Worm (Caenorhabditis elegans) whole organism, L4 larva: ENCODE measurements around the gene srh-111.
A peak's percentile ranks its signal among the peaks of the same experiment; 100 is the strongest.

ENCODE experiments used
- D1046.2 ChIP-seq: fragments of 200-800 bp; sonication (Bioruptor generic); IDR thresholded peaks from 2 replicates; pipeline ENCODE4 v1.3.6; 2022; ENCODE audit warnings: missing genetic modification characterization, missing compliant biosample characterization
- F10B5.3 ChIP-seq: sonication (generic microtip); optimal IDR thresholded peaks from 2 replicates; lab custom pipeline; 2016; ENCODE audit warnings: mild to moderate bottlenecking, missing genetic modification characterization, missing compliant biosample characterization
- F44E2.7 ChIP-seq: fragments of 200-800 bp; sonication (Bioruptor generic); IDR thresholded peaks from 2 replicates; pipeline ENCODE4 v2.1.2; 2022; ENCODE audit warnings: missing genetic modification characterization, missing compliant biosample characterization
- T20F7.1 ChIP-seq: fragments of 200-800 bp; sonication (Bioruptor generic); optimal IDR thresholded peaks from 2 replicates; lab custom pipeline; 2018; ENCODE audit warnings: mild to moderate bottlenecking, missing genetic modification characterization, missing compliant biosample characterization
- Y48G9A.11 ChIP-seq: fragments of 200-800 bp; sonication (Bioruptor generic); IDR thresholded peaks from 2 replicates; pipeline ENCODE4 v1.3.6; 2022; ENCODE audit warnings: missing genetic modification reagents, missing genetic modification characterization, missing compliant biosample characterization
- Y5F2A.4 ChIP-seq: fragments of 200-800 bp; sonication (Bioruptor generic); optimal IDR thresholded peaks from 2 replicates; lab custom pipeline; 2018; ENCODE audit warnings: mild to moderate bottlenecking, missing genetic modification characterization, missing compliant biosample characterization
- ZK546.5 ChIP-seq, 2 experiments: sonication (generic microtip); optimal IDR thresholded peaks; 2 replicates each; lab custom pipeline; 2017; ENCODE audit warnings: missing biosample characterization in 2 of 2, missing genetic modification characterization in 2 of 2
- aha-1 ChIP-seq: fragments of 150-350 bp; peaks from one replicate; lab custom pipeline; 2014; ENCODE audit warnings: missing biosample characterization, missing genetic modification characterization
- arid-1 ChIP-seq: fragments of 200-800 bp; sonication (Bioruptor generic); conservative IDR thresholded peaks from 2 replicates; pipeline ENCODE4 v1.3.6; 2022; ENCODE audit warnings: missing genetic modification reagents, missing genetic modification characterization, missing compliant biosample characterization
- ceh-32 ChIP-seq: sonication (generic microtip); optimal IDR thresholded peaks from 2 replicates; lab custom pipeline; 2016; ENCODE audit warnings: mild to moderate bottlenecking, missing genetic modification characterization, missing compliant biosample characterization; ENCODE audit not compliant: poor library complexity
- ceh-82 ChIP-seq: sonication (generic microtip); optimal IDR thresholded peaks from 2 replicates; lab custom pipeline; 2017; ENCODE audit warnings: missing biosample characterization, missing genetic modification characterization
- daf-12 ChIP-seq: fragments of 150-350 bp; optimal IDR thresholded peaks from 2 replicates; lab custom pipeline; 2014; ENCODE audit warnings: missing biosample characterization, missing genetic modification reagents, missing genetic modification characterization
- dmd-6 ChIP-seq: fragments of 200-800 bp; sonication (Bioruptor generic); IDR thresholded peaks from 2 replicates; pipeline ENCODE4 v1.3.6; 2022; ENCODE audit warnings: missing genetic modification reagents, missing genetic modification characterization, missing compliant biosample characterization
- dmd-8 ChIP-seq: fragments of 200-800 bp; sonication (Bioruptor generic); IDR thresholded peaks from 2 replicates; pipeline ENCODE4 v1.3.6; 2022; ENCODE audit warnings: missing genetic modification characterization, missing compliant biosample characterization
- dmd-9 ChIP-seq: fragments of 200-800 bp; sonication (Bioruptor generic); IDR thresholded peaks from 2 replicates; pipeline ENCODE4 v1.3.6; 2022; ENCODE audit warnings: missing genetic modification reagents, missing genetic modification characterization, missing compliant biosample characterization
- egl-27 ChIP-seq: sonication (generic microtip); optimal IDR thresholded peaks from 3 replicates; lab custom pipeline; 2017; ENCODE audit warnings: missing biosample characterization, missing genetic modification reagents, missing genetic modification characterization
- gei-8 ChIP-seq: fragments of 200-800 bp; sonication (Bioruptor generic); optimal IDR thresholded peaks from 2 replicates; lab custom pipeline; 2018; ENCODE audit warnings: mild to moderate bottlenecking, missing genetic modification characterization, missing compliant biosample characterization
- hif-1 ChIP-seq, 2 experiments: sonication (generic microtip); optimal IDR thresholded peaks; 2 replicates each; lab custom pipeline; 2016 to 2017; ENCODE audit warnings: missing compliant biosample characterization in 2 of 2, missing genetic modification characterization in 2 of 2, missing genetic modification reagents in 2 of 2, missing genotype in 2 of 2, mild to moderate bottlenecking in 1 of 2
- lin-13 ChIP-seq: fragments of 150-350 bp; optimal IDR thresholded peaks from 2 replicates; lab custom pipeline; 2014; ENCODE audit warnings: missing biosample characterization, missing genetic modification reagents, missing genetic modification characterization
- lin-15B ChIP-seq: fragments of 150-350 bp; sonication (generic microtip); optimal IDR thresholded peaks from 3 replicates; lab custom pipeline; 2014; ENCODE audit warnings: missing biosample characterization, missing genetic modification characterization
- lin-39 ChIP-seq: fragments of 150-350 bp; optimal IDR thresholded peaks from 2 replicates; lab custom pipeline; 2014; ENCODE audit warnings: missing biosample characterization, missing genetic modification reagents, missing genetic modification characterization
- lir-3 ChIP-seq: sonication (generic microtip); optimal IDR thresholded peaks from 2 replicates; lab custom pipeline; 2016; ENCODE audit warnings: mild to moderate bottlenecking, missing genetic modification characterization, missing compliant biosample characterization
- madf-9 ChIP-seq: fragments of 200-800 bp; sonication (Bioruptor generic); conservative IDR thresholded peaks from 2 replicates; pipeline ENCODE4 v1.3.6; 2022; ENCODE audit warnings: missing genetic modification reagents, missing genetic modification characterization, missing compliant biosample characterization
- mdl-1 ChIP-seq, 2 experiments: fragments of 150-350 bp in 1 of 2; sonication (generic microtip) in 1 of 2; optimal IDR thresholded peaks; 2 replicates each; lab custom pipeline; 2014 to 2017; ENCODE audit warnings: missing biosample characterization in 2 of 2, missing genetic modification characterization in 2 of 2
- mes-2 ChIP-seq: sonication (generic microtip); optimal IDR thresholded peaks from 2 replicates; lab custom pipeline; 2016; ENCODE audit warnings: missing genotype, mild to moderate bottlenecking, missing genetic modification characterization, missing compliant biosample characterization; ENCODE audit not compliant: poor library complexity, severe bottlenecking
- nhr-10 ChIP-seq: fragments of 150-350 bp; optimal IDR thresholded peaks from 2 replicates; lab custom pipeline; 2014; ENCODE audit warnings: missing biosample characterization, missing genetic modification characterization
- nhr-111 ChIP-seq: fragments of 200-800 bp; sonication (Bioruptor generic); optimal IDR thresholded peaks from 2 replicates; lab custom pipeline; 2018; ENCODE audit warnings: mild to moderate bottlenecking, missing genetic modification characterization, missing compliant biosample characterization
- nhr-237 ChIP-seq: sonication (generic microtip); optimal IDR thresholded peaks from 2 replicates; lab custom pipeline; 2017; ENCODE audit warnings: missing biosample characterization, missing genetic modification characterization
- nhr-25 ChIP-seq: sonication (generic microtip); optimal IDR thresholded peaks from 2 replicates; lab custom pipeline; 2017; ENCODE audit warnings: missing genetic modification characterization, mild to moderate bottlenecking, missing compliant biosample characterization, antibody characterized with exemption, moderate library complexity, borderline replicate concordance; ENCODE audit not compliant: insufficient read depth
- nhr-41 ChIP-seq: fragments of 200-800 bp; sonication (Bioruptor generic); IDR thresholded peaks from 2 replicates; pipeline ENCODE4 v1.3.6; 2022; ENCODE audit warnings: missing genetic modification reagents, missing genetic modification characterization, missing compliant biosample characterization
- nhr-6 ChIP-seq: fragments of 150-350 bp; optimal IDR thresholded peaks from 2 replicates; lab custom pipeline; 2014; ENCODE audit warnings: missing biosample characterization, missing genetic modification characterization
- nhr-76 ChIP-seq: fragments of 150-350 bp; optimal IDR thresholded peaks from 2 replicates; lab custom pipeline; 2014; ENCODE audit warnings: missing biosample characterization, missing genetic modification characterization
- nhr-77 ChIP-seq: fragments of 150-350 bp; optimal IDR thresholded peaks from 2 replicates; lab custom pipeline; 2014; ENCODE audit warnings: missing biosample characterization, missing genetic modification characterization
- pha-4 ChIP-seq, 2 experiments: fragments of 150-350 bp in 1 of 2; fragments of 200-800 bp in 1 of 2; sonication (Bioruptor generic) in 1 of 2; IDR thresholded peaks in 1 of 2; optimal IDR thresholded peaks in 1 of 2; 2 replicates each; pipeline versions ENCODE4 v1.3.6 to Lab custom; 2014 to 2022; ENCODE audit warnings: missing genetic modification characterization in 2 of 2, missing genetic modification reagents in 2 of 2, missing biosample characterization in 1 of 2, missing compliant biosample characterization in 1 of 2
- pqm-1 ChIP-seq: sonication (generic microtip); optimal IDR thresholded peaks from 2 replicates; lab custom pipeline; 2017; ENCODE audit warnings: missing biosample characterization, missing genetic modification characterization
- rbr-2 ChIP-seq: sonication (generic microtip); optimal IDR thresholded peaks from 2 replicates; lab custom pipeline; 2016; ENCODE audit warnings: missing genotype, missing genetic modification characterization, missing compliant biosample characterization
- set-16 ChIP-seq: fragments of 200-800 bp; sonication (Bioruptor generic); IDR thresholded peaks from 2 replicates; pipeline ENCODE4 v1.3.6; 2022; ENCODE audit warnings: missing genetic modification reagents, missing genetic modification characterization, missing compliant biosample characterization
- skn-1 ChIP-seq: fragments of 150-350 bp; optimal IDR thresholded peaks from 2 replicates; lab custom pipeline; 2014; ENCODE audit warnings: missing biosample characterization, missing genetic modification characterization
- spr-1 ChIP-seq: sonication (generic microtip); optimal IDR thresholded peaks from 2 replicates; lab custom pipeline; 2016; ENCODE audit warnings: mild to moderate bottlenecking, missing genetic modification characterization, missing compliant biosample characterization
- spr-3 ChIP-seq: fragments of 200-800 bp; sonication (Bioruptor generic); optimal IDR thresholded peaks from 2 replicates; lab custom pipeline; 2018; ENCODE audit warnings: mild to moderate bottlenecking, missing genetic modification characterization, missing compliant biosample characterization
- unc-130 ChIP-seq: sonication (generic microtip); optimal IDR thresholded peaks from 2 replicates; lab custom pipeline; 2016; ENCODE audit warnings: missing genetic modification reagents, missing genetic modification characterization, missing compliant biosample characterization
- unc-62 ChIP-seq, 3 experiments: fragments of 150-350 bp in 1 of 3; sonication (generic microtip); optimal IDR thresholded peaks in 2 of 3; peaks in 1 of 3; 1 replicate in 1 of 3; 2 replicates in 2 of 3; lab custom pipeline; 2014 to 2017; ENCODE audit warnings: missing biosample characterization in 3 of 3, missing genetic modification characterization in 3 of 3, missing genetic modification reagents in 3 of 3, missing genotype in 1 of 3
- zip-11 ChIP-seq: fragments of 200-800 bp; sonication (Bioruptor generic); IDR thresholded peaks from 2 replicates; pipeline ENCODE4 v1.3.6; 2022; ENCODE audit warnings: missing genetic modification characterization, missing compliant biosample characterization

The srh-111 gene

ce11 chrV:17485078-17485477 is at the start of gene srh-111:
srh-111 (minus strand) TSS chrV:17485178.
- TF ChIP-seq gei-8: no peak
- no peak for TF ChIP-seq daf-12
- TF ChIP-seq madf-9 (GFP tag; lab: Robert Waterston, UW): no peak
- TF ChIP-seq lin-13 (GFP tag; lab: Kevin White, UChicago): no peak
- no peak for TF ChIP-seq nhr-237
- no peak for TF ChIP-seq spr-3 (GFP tag; lab: Kevin White, UChicago)
- TF ChIP-seq ceh-82 (tag; lab: Kevin White, UChicago): no peak
- no peak for TF ChIP-seq pha-4 (GFP tag; IDR thresholded peaks at IDR 0.05; lab: Robert Waterston, UW)
- TF ChIP-seq pha-4 (tag; optimal IDR thresholded peaks at IDR 0.05; lab: Kevin White, UChicago): no peak
- no peak for TF ChIP-seq mes-2 (tag; lab: Kevin White, UChicago)
- TF ChIP-seq dmd-8 (GFP tag; lab: Robert Waterston, UW): no peak
- TF ChIP-seq ceh-32: no peak
- TF ChIP-seq nhr-25: no peak
- no peak for TF ChIP-seq nhr-6 (tag; lab: Kevin White, UChicago)
- TF ChIP-seq Y48G9A.11 (GFP tag; lab: Robert Waterston, UW): no peak
- no peak for TF ChIP-seq mdl-1 (tag; optimal IDR thresholded peaks at IDR 0.05; lab: Kevin White, UChicago)
- TF ChIP-seq, all 104 proteins: peak for 0

- TF ChIP-seq dmd-9 (GFP tag; lab: Robert Waterston, UW): no peak
- peak; percentile 67 for TF ChIP-seq aha-1 (tag; lab: Kevin White, UChicago)
- TF ChIP-seq skn-1 (tag; lab: Kevin White, UChicago): no peak
- no peak for TF ChIP-seq F10B5.3 (tag; lab: Kevin White, UChicago)
- TF ChIP-seq madf-9 (GFP tag; lab: Robert Waterston, UW): no peak
- peak in 1 of 2 experiments; percentile 68 for TF ChIP-seq unc-62 (GFP tag; optimal IDR thresholded peaks at IDR 0.05 in 1 of 2; lab: Kevin White, UChicago)
- TF ChIP-seq unc-62 (tag; optimal IDR thresholded peaks at IDR 0.05; lab: Kevin White, UChicago): no peak
- TF ChIP-seq pha-4 (GFP tag; IDR thresholded peaks at IDR 0.05; lab: Robert Waterston, UW): no peak
- no peak for TF ChIP-seq pha-4 (tag; optimal IDR thresholded peaks at IDR 0.05; lab: Kevin White, UChicago)
- TF ChIP-seq set-16: no peak
- TF ChIP-seq F44E2.7 (GFP tag; lab: Robert Waterston, UW): no peak
- TF ChIP-seq nhr-41: no peak
- TF ChIP-seq, all 104 proteins: peak for 2
These were observed 48.2 kb upstream of the srh-111 start for ce11 chrV:17533200-17533599.

ce11 chrV:17532686-17533085 is 47.7 kb upstream of the srh-111 start, which contains the start of gene C18D4.3:
C18D4.3 (minus strand) TSS chrV:17532786.
- no peak for TF ChIP-seq egl-27 (tag; lab: Kevin White, UChicago)
- no peak for TF ChIP-seq lin-39 (tag; lab: Kevin White, UChicago)
- TF ChIP-seq dmd-6 (GFP tag; lab: Robert Waterston, UW): no peak
- no peak for TF ChIP-seq F10B5.3 (tag; lab: Kevin White, UChicago)
- TF ChIP-seq nhr-41: no peak
- TF ChIP-seq pqm-1 (tag; lab: Kevin White, UChicago): no peak
- no peak for TF ChIP-seq nhr-76 (tag; lab: Kevin White, UChicago)
- no peak for TF ChIP-seq dmd-9 (GFP tag; lab: Robert Waterston, UW)

ce11 chrV:17531410-17531809 is 46.4 kb upstream of the srh-111 start, which contains the start of gene C18D4.4:
C18D4.4 (minus strand) TSS chrV:17531510.
- TF ChIP-seq nhr-111 (GFP tag; lab: Kevin White, UChicago) (no peak), unc-130 (no peak), arid-1 (GFP tag; lab: Robert Waterston, UW) (no peak), unc-62 (GFP tag; optimal IDR thresholded peaks at IDR 0.05 in 1 of 2; lab: Kevin White, UChicago) (no peak), unc-62 (tag; optimal IDR thresholded peaks at IDR 0.05; lab: Kevin White, UChicago) (no peak), lin-15B (tag; lab: Kevin White, UChicago) (no peak), madf-9 (GFP tag; lab: Robert Waterston, UW) (no peak), nhr-76 (tag; lab: Kevin White, UChicago) (no peak), D1046.2 (GFP tag; lab: Robert Waterston, UW) (no peak), spr-1 (tag; lab: Kevin White, UChicago) (no peak), nhr-10 (tag; lab: Kevin White, UChicago) (no peak), lir-3 (no peak), hif-1 (tag; optimal IDR thresholded peaks at IDR 0.05; lab: Kevin White, UChicago) (no peak), mdl-1 (tag; optimal IDR thresholded peaks at IDR 0.05; lab: Kevin White, UChicago) (no peak), Y5F2A.4 (GFP tag; lab: Kevin White, UChicago) (no peak), egl-27 (tag; lab: Kevin White, UChicago) (no peak), zip-11 (GFP tag; lab: Robert Waterston, UW) (no peak), T20F7.1 (no peak), rbr-2 (no peak), nhr-77 (no peak), ZK546.5 (tag; optimal IDR thresholded peaks at IDR 0.05; lab: Kevin White, UChicago) (no peak)
